Worm (Caenorhabditis elegans): ENCODE measurements around the gene C40A11.4.
"Not testable (repeated sequence)": the region's sequence is repeated elsewhere in the genome, so short reads cannot be mapped to it uniquely, and the experiment has no call there.

The C40A11.4 gene

ce11 chrII:2152455-2152854 is 15.2 kb downstream of the C40A11.4 start:
- TF ChIP-seq efl-1 (GFP tag; optimal IDR thresholded peaks at IDR 0.05) (no peak), nhr-80 (tag; optimal IDR thresholded peaks at IDR 0.05) (peak; percentile 5)

- not testable (repeated sequence) for TF ChIP-seq hmg-20 (GFP tag; IDR thresholded peaks at IDR 0.05); pha-4 (tag; optimal IDR thresholded peaks at IDR 0.05); T26A5.8 (tag; optimal IDR thresholded peaks at IDR 0.05)
Observed at ce11 chrII:2153708-2154107, 16.5 kb downstream of the C40A11.4 start, which contains the start of gene math-18. math-18 (plus strand) TSS chrII:2154008.

DNA sequence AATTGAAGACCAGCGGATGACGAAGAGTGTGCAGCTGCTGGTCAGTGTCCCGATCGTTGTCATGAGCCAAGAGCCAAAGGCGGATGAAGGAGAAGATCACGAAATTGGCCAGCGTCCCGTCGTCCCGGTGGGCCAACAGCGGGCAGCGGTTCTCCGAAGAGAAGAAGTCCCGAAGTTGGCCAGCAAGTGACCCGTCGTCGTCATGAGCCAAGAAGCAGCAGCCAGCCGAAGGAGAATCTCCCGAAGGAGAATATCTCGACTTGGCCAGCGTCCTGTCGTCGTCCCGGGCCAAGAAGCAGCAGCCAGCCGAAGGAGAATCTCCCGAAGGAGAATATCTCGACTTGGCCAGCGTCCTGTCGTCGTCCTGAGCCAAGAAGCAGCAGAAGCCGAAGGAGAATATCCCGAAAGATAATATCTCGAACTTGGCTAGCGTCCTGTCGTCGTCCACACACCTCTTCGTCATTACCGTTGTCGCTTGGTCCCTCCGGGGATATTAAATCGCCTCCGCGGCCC is 26.2 kb downstream of the C40A11.4 start, which contains the start of gene C33C12.11:
C33C12.11 (minus strand) TSS at position 463 of the 513 bp plus-strand sequence.
- TF ChIP-seq egrh-3 (GFP tag; IDR thresholded peaks at IDR 0.05): peak; percentile 59; the same call in 1 of the 2 replicates

DNA sequence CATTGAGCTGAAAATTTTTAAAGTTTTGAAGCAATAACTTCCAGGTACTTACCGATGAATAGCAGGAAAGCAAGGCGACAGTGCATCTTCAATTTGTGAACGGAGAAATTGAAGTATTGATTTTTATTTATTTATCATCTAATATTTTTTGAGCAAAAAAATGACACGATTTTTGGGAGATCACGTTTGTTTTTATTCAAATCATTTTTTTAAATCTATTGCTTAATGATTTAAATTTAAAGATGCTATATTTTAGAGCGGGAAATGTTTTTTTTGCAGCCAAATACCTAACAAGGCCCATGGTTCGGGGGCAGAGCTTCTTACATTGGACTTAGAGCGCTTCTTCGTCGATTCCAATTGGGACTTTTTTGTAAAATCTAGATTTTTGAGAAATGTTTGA is 29.2 kb downstream of the C40A11.4 start, which contains the start of gene C33C12.4:
C33C12.4 (minus strand) TSS at position 101 of the 400 bp plus-strand sequence.
- TF ChIP-seq unc-130 (GFP tag; optimal IDR thresholded peaks at IDR 0.05) (no peak), attf-3 (GFP tag; conservative IDR thresholded peaks at IDR 0.05) (no peak), ztf-25 (GFP tag; IDR thresholded peaks at IDR 0.05) (no peak), hlh-12 (tag; optimal IDR thresholded peaks at IDR 0.05) (no peak), K12H6.12 (tag; optimal IDR thresholded peaks at IDR 0.05) (no peak), T07F8.4 (tag; optimal IDR thresholded peaks at IDR 0.05) (no peak), zim-3 (tag; optimal IDR thresholded peaks at IDR 0.05) (no peak), somi-1 (GFP tag; optimal IDR thresholded peaks at IDR 0.05) (no peak), lsy-27 (tag; optimal IDR thresholded peaks at IDR 0.05; ENCODE audit: borderline replicate concordance, insufficient read depth) (no peak), ztf-22 (GFP tag; optimal IDR thresholded peaks at IDR 0.05) (no peak), lag-1 (GFP tag; IDR thresholded peaks at IDR 0.05) (no peak), cebp-1 (GFP tag; IDR thresholded peaks at IDR 0.05) (no peak), cebp-1 (tag; optimal IDR thresholded peaks at IDR 0.05) (no peak)

DNA sequence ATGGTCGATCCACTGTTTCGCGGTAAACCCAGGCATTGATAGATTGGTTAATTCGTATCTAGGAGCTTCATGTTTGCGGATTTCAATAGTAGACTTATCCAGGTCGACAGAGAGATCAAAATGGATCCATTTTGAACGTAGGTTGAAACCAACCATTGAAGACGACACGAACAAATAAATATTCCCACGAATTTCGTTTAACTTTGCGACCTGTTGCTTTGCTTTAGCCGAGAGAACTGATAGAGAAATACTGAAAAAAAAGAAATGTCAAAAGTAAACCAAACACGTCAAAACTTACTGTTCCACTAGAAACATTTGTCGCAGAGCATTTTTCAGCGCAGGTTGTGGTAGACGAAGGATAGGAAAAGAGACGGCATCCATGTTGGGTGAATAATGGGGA is 31.2 kb downstream of the C40A11.4 start, which contains the start of gene fbxb-38:
fbxb-38 (minus strand) TSS at position 390 of the 400 bp plus-strand sequence.
- TF ChIP-seq F22D6.2 (tag; optimal IDR thresholded peaks at IDR 0.05): no peak
- TF ChIP-seq F49E8.2 (tag; optimal IDR thresholded peaks at IDR 0.05; ENCODE audit: insufficient read depth): no peak
- TF ChIP-seq ztf-26 (tag; optimal IDR thresholded peaks at IDR 0.05): no peak
- TF ChIP-seq C06A6.2 (GFP tag; conservative IDR thresholded peaks at IDR 0.05): no peak
- TF ChIP-seq mel-28 (tag; optimal IDR thresholded peaks at IDR 0.05; ENCODE audit: borderline replicate concordance): no peak

DNA sequence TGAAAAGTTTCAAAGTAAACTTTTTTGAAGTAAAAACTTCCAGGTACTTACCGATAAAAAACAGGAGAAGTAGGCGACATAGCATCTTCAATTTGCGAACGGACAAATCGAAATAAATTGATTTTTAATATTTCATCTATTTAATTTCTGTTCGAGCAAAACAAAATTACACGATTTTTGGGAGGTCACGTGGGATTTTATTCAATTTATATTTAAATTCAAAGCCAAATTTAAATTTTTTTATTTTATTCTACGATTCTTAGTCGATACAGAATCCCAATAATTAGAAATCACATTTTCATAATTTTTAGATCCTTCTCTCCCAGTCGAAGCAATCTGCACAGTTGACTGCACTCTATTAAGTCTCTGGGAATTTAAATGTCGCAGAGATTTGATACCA is 32.9 kb downstream of the C40A11.4 start, which contains the start of gene C33C12.12:
C33C12.12 (minus strand) TSS at position 101 of the 400 bp plus-strand sequence.
- no peak for TF ChIP-seq T26A5.8 (tag; optimal IDR thresholded peaks at IDR 0.05)
- no peak for TF ChIP-seq lin-35 (GFP tag; optimal IDR thresholded peaks at IDR 0.05)
- TF ChIP-seq F52B5.7 (tag; optimal IDR thresholded peaks at IDR 0.05): no peak
- TF ChIP-seq dox-1 (GFP tag; IDR thresholded peaks at IDR 0.05): no peak
- TF ChIP-seq B0019.2 (GFP tag; conservative IDR thresholded peaks at IDR 0.05): no peak
- TF ChIP-seq egrh-3 (GFP tag; IDR thresholded peaks at IDR 0.05): no peak
- no peak for TF ChIP-seq nfyb-1 (GFP tag; IDR thresholded peaks at IDR 0.05)
- no peak for TF ChIP-seq madf-6 (GFP tag; IDR thresholded peaks at IDR 0.05)
- TF ChIP-seq xnd-1 (tag; optimal IDR thresholded peaks at IDR 0.05): no peak
- TF ChIP-seq egl-44 (GFP tag; IDR thresholded peaks at IDR 0.05): no peak
- TF ChIP-seq Y79H2A.3 (GFP tag; conservative IDR thresholded peaks at IDR 0.05): no peak
- TF ChIP-seq pha-4 (tag; optimal IDR thresholded peaks at IDR 0.05): no peak
- no peak for TF ChIP-seq snpc-4 (GFP tag; optimal IDR thresholded peaks at IDR 0.05)
- no peak for TF ChIP-seq snpc-4 (tag; optimal IDR thresholded peaks at IDR 0.05)
- TF ChIP-seq bed-1 (GFP tag; IDR thresholded peaks at IDR 0.05): no peak
- TF ChIP-seq ama-1 (optimal IDR thresholded peaks at IDR 0.05): no peak
- no peak for TF ChIP-seq ama-1 (GFP tag; optimal IDR thresholded peaks at IDR 0.05)
- no peak for TF ChIP-seq efl-1 (GFP tag; optimal IDR thresholded peaks at IDR 0.05)
- TF ChIP-seq hlh-26 (GFP tag; conservative IDR thresholded peaks at IDR 0.05): no peak
- TF ChIP-seq gei-17 (GFP tag; optimal IDR thresholded peaks at IDR 0.05): no peak
